Worm (Caenorhabditis elegans) whole organism, midembryonic: ENCODE results near the gene famh-136.

ENCODE experiments used
- T22C8.4 ChIP-seq: fragments of 200-800 bp; sonication (Bioruptor generic); IDR thresholded peaks from 2 replicates; pipeline ENCODE4 v1.3.6; 2022; ENCODE audit warnings: missing genetic modification characterization, missing compliant biosample characterization
- cog-1 ChIP-seq: sonication (generic microtip); optimal IDR thresholded peaks from 2 replicates; lab custom pipeline; 2016; ENCODE audit warnings: missing genetic modification characterization, missing compliant biosample characterization
- flt-1 ChIP-seq: fragments of 200-800 bp; sonication (Bioruptor generic); IDR thresholded peaks from 2 replicates; pipeline ENCODE4 v1.3.6; 2022; ENCODE audit warnings: missing genetic modification characterization, missing compliant biosample characterization
- klf-2 ChIP-seq: fragments of 200-800 bp; sonication (Bioruptor generic); conservative IDR thresholded peaks from 2 replicates; pipeline ENCODE4 v1.3.6; 2022; ENCODE audit warnings: missing genetic modification reagents, missing genetic modification characterization, missing compliant biosample characterization
- med-1 ChIP-seq: sonication (generic microtip); optimal IDR thresholded peaks from 2 replicates; lab custom pipeline; 2017; ENCODE audit warnings: missing genetic modification characterization, mild to moderate bottlenecking, missing compliant biosample characterization, antibody characterized with exemption, missing genetic modification reagents; ENCODE audit not compliant: insufficient read depth
- ref-1 ChIP-seq: fragments of 200-800 bp; sonication (Bioruptor generic); conservative IDR thresholded peaks from 2 replicates; pipeline ENCODE4 v1.3.6; 2022; ENCODE audit warnings: missing genetic modification reagents, missing genetic modification characterization, missing compliant biosample characterization
- tab-1 ChIP-seq: fragments of 200-800 bp; sonication (Bioruptor generic); IDR thresholded peaks from 2 replicates; pipeline ENCODE4 v1.3.6; 2022; ENCODE audit warnings: missing genetic modification characterization, missing compliant biosample characterization
- ztf-23 ChIP-seq: fragments of 200-800 bp; sonication (Bioruptor generic); IDR thresholded peaks from 2 replicates; pipeline ENCODE4 v1.3.6; 2022; ENCODE audit warnings: missing genetic modification reagents, missing genetic modification characterization, missing compliant biosample characterization
- ztf-29 ChIP-seq: fragments of 200-800 bp; sonication (Bioruptor generic); IDR thresholded peaks from 2 replicates; pipeline ENCODE4 v1.3.6; 2022; ENCODE audit warnings: missing genetic modification reagents, missing genetic modification characterization, missing compliant biosample characterization

Gene famh-136

DNA sequence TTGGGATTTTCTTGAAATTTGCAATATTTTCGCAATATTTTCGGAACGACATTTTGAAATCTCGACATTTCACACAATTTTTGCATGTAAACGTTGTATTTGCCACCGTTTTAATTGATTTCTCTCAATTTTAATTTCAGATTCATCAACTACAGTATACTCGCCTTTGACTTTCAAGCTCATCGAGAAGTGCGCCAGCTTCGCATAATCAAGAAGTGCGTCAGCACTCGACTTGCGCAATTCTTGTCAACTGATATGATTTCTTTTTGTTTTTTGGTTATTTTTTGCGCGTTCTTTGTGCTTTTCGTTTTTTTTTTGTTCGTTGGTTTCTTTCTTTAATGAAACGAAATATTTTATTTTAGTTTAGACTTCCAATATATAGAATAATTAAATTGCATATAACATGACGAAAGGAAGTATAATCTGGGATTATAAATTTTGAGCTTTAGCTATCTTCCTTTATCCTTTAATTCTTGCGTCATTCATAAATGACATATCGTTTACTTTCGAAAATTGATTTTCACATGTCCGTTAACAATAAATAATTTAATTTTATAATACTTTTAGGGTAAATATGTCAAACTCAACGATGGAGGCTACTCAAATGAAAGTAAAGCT, at the start of gene famh-136:
TSS of gene famh-136 (plus strand) at position 568 of the 618 bp plus-strand sequence.
- TF ChIP-seq flt-1 (GFP tag; lab: Robert Waterston, UW) = peak; percentile 58
- TF ChIP-seq T22C8.4 (GFP tag; lab: Robert Waterston, UW) = no peak
- TF ChIP-seq med-1 (GFP tag; lab: Kevin White, UChicago) = peak; percentile 33
- peak; percentile 49 for TF ChIP-seq cog-1 (tag; lab: Kevin White, UChicago)
- peak; percentile 86 for TF ChIP-seq ztf-23
- no peak for TF ChIP-seq tab-1
- no peak for TF ChIP-seq ref-1

DNA sequence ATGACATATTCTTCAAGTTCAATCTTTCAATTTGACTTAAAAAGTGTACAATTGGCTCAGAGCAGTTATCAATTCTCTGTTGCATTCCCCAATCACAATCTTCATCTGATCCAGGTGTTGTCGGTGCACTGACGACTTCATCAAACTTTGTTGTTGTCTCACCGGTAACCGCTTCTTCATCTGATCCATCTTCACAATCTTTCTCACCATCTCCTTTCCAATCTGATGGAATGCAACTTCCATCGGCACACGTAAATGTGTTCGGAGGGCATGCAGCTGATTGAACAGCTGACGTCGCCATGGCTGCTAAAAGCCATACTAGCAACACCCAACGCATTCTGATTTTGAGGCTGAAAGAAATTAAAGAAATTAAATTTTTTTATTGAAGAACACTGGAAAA, 49.5 kb upstream of the famh-136 start, which contains the start of gene F44E2.4:
TSS of gene F44E2.4 (minus strand) at position 350 of the 400 bp plus-strand sequence.
- no peak for TF ChIP-seq T22C8.4 (GFP tag; lab: Robert Waterston, UW)
- TF ChIP-seq ztf-29 (GFP tag; lab: Robert Waterston, UW) = no peak
- TF ChIP-seq flt-1 (GFP tag; lab: Robert Waterston, UW) = no peak

DNA sequence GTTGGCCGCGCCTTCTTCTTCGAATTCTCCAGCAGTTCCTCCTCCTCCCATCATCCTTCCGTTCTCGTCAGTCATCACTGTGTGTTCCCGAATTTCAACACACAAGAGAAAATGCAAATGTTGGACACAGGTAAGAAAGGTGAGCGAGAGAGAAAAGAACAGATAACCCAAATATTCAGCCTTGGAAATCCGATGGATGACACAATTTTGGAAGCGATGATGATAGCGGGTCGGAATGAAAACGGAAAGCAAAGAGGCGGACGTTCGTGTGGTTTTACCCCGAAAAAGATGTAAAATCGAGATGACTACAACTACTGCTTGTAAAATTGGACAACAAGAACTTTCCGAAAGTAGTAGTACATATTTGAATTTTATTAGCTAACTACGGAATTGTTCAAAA, 47.7 kb upstream of the famh-136 start:
- TF ChIP-seq cog-1 (tag; lab: Kevin White, UChicago) = no peak
- no peak for TF ChIP-seq ref-1
- TF ChIP-seq ztf-29 (GFP tag; lab: Robert Waterston, UW) = no peak
- no peak for TF ChIP-seq tab-1
- TF ChIP-seq T22C8.4 (GFP tag; lab: Robert Waterston, UW) = no peak
- TF ChIP-seq flt-1 (GFP tag; lab: Robert Waterston, UW) = no peak
- TF ChIP-seq ztf-23 = no peak
- no peak for TF ChIP-seq med-1 (GFP tag; lab: Kevin White, UChicago)
- TF ChIP-seq klf-2 (GFP tag; lab: Robert Waterston, UW) = no peak

DNA sequence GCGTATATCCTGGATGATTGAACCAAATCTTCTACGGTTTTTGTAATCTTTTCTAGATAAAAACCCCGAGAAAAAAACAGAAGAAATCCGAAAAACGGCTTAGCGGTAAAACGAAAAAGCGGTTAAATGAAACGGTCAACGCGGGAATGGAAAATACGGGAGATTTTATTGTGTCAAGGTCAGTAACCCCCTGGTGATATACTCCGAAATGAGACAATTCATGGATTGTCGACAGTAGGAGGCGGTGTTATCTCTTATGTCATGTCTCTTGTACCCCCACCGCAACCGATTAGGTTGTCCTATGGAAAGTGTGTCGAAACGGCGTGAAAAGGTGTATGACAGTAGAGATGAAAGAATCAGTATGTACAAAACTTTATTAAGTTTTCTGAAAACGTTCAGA, 43.4 kb upstream of the famh-136 start:
- TF ChIP-seq med-1 (GFP tag; lab: Kevin White, UChicago) (no peak), T22C8.4 (GFP tag; lab: Robert Waterston, UW) (no peak), cog-1 (tag; lab: Kevin White, UChicago) (no peak), klf-2 (GFP tag; lab: Robert Waterston, UW) (no peak), tab-1 (no peak), flt-1 (GFP tag; lab: Robert Waterston, UW) (no peak), ztf-29 (GFP tag; lab: Robert Waterston, UW) (no peak), ref-1 (no peak)

DNA sequence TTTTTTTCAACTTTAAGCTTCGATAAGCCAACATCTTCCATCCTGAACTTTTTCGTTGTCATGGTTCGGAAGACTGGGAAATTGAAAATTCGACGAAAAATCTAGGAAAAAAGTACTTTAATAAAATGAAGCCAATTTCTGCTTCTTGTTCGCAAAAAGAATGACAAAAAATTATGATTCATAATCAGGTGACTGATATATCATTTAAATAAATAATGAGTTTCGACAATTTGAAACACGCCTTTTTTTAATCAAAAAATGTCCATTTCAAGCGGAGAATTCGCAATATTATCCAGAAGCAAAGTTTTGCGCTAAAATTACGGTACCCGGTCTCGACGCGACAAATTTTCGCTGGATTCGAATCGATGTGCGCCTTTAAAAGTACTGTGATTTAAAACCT, 42.4 kb upstream of the famh-136 start, which contains the start of gene F44E2.6:
TSS of gene F44E2.6 (minus strand) at position 101 of the 400 bp plus-strand sequence.
- TF ChIP-seq med-1 (GFP tag; lab: Kevin White, UChicago) (no peak), ztf-23 (no peak), klf-2 (GFP tag; lab: Robert Waterston, UW) (no peak), ztf-29 (GFP tag; lab: Robert Waterston, UW) (no peak), flt-1 (GFP tag; lab: Robert Waterston, UW) (no peak), T22C8.4 (GFP tag; lab: Robert Waterston, UW) (no peak), ref-1 (no peak), cog-1 (tag; lab: Kevin White, UChicago) (no peak), tab-1 (no peak)

DNA sequence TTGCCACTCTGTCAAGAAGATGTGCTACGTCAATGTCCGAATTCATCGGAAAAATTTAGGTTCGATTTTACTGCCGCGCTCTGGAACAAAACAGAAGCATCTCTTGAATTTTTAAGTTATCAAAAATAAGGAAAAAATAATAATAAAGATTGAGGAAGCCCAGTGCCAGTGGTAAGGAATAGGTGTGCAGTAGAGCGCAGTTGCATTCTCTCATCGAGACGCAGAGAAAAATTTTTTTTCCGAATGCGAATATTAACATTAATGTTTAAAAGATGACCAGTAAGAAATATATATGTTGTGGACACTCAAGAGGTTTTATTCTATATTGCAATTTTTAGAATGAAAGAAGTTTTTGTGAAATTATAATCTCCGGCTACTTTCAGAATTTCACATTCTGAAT, 39.8 kb upstream of the famh-136 start:
- TF ChIP-seq ref-1 (no peak), cog-1 (tag; lab: Kevin White, UChicago) (peak; percentile 10), ztf-29 (GFP tag; lab: Robert Waterston, UW) (peak; percentile 46; the same call in 1 of the 2 replicates)

DNA sequence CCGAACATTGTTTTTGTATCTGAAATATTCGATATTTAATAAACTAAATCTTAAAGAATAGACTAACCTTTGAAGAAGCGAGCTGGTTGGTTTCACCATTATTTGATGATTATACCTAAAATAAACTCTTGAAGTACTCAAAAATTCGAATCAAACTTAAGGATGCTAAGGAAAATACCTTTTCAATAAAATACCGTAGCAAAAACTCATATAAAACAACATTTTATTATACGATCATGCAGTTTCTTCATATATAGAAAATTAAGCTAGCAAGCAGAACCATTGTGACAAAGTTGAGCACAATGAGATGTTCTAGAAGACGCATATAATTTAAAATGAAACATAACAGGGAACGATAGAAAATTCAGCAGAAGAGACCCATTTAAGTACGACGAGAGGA, 39.2 kb upstream of the famh-136 start, which contains the start of gene F44E2.7:
TSS of gene F44E2.7 (minus strand) at position 101 of the 400 bp plus-strand sequence.
- TF ChIP-seq med-1 (GFP tag; lab: Kevin White, UChicago) (no peak), tab-1 (no peak), ztf-23 (no peak), cog-1 (tag; lab: Kevin White, UChicago) (no peak), flt-1 (GFP tag; lab: Robert Waterston, UW) (no peak), ref-1 (no peak), klf-2 (GFP tag; lab: Robert Waterston, UW) (no peak), T22C8.4 (GFP tag; lab: Robert Waterston, UW) (no peak), ztf-29 (GFP tag; lab: Robert Waterston, UW) (no peak)

DNA sequence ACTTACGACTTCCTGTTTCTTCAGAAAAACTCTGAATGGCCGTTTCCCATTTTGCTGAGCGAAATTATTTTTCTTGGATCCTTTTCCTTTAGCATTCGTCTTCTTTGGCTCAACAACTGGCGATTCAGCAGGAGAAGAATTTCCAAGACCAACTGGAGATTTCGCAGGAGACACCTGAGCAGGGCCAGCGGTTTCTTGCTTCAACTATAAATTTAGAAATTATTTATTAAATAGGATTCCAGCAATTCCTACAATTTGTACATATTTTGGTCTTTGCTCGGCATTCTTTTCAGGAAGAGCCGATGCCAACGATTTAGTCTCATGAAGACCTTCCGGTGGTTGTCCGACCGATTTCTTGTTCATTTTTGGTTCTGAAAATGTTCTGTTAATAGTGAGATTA, 38.0 kb upstream of the famh-136 start, which contains the start of gene F44E2.8:
TSS of gene F44E2.8 (minus strand) at position 371 of the 400 bp plus-strand sequence.
- TF ChIP-seq klf-2 (GFP tag; lab: Robert Waterston, UW) (no peak), med-1 (GFP tag; lab: Kevin White, UChicago) (no peak), T22C8.4 (GFP tag; lab: Robert Waterston, UW) (no peak), cog-1 (tag; lab: Kevin White, UChicago) (no peak), ztf-23 (no peak), tab-1 (no peak), flt-1 (GFP tag; lab: Robert Waterston, UW) (no peak), ztf-29 (GFP tag; lab: Robert Waterston, UW) (no peak), ref-1 (no peak)

DNA sequence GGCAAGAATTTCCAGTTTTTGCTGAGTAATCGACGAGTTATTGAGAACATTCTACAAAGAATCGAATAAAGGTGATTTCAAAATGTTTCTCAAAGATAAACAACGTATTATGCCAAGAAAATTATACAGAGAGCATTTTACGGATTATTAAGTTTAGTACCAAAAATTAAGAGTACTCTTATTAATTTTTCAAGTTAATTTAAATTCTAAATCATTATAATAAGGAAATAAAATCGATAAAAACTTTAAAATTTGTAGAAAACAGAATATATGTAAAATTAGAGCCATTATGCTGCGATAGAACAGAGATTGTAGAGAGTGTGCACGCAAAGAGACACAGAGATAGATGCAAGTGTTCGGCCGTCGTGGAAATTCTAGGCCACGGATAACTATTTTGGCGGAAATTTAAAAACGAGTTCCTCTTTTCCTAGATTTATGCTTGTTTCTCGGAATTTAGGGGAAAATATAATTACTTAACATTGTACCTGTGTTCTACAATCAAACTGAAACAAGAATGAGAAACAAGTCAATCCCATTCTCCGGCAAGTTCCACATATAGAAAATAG, 37.0 kb upstream of the famh-136 start, which contains the start of gene F44E2.9:
TSS of gene F44E2.9 (minus strand) at position 51 of the 566 bp plus-strand sequence.
- TF ChIP-seq med-1 (GFP tag; lab: Kevin White, UChicago) (no peak), ref-1 (no peak), T22C8.4 (GFP tag; lab: Robert Waterston, UW) (no peak), klf-2 (GFP tag; lab: Robert Waterston, UW) (no peak), ztf-23 (0 out of 2 replicates have a peak, but pooled peaks have one; percentile 59), cog-1 (tag; lab: Kevin White, UChicago) (peak; percentile 51), ztf-29 (GFP tag; lab: Robert Waterston, UW) (no peak), tab-1 (no peak), flt-1 (GFP tag; lab: Robert Waterston, UW) (peak; percentile 27; the same call in 1 of the 2 replicates)
